Fruit fly (Drosophila melanogaster): Measurements from ENCODE around the gene Ublcp1.

The Ublcp1 gene

DNA sequence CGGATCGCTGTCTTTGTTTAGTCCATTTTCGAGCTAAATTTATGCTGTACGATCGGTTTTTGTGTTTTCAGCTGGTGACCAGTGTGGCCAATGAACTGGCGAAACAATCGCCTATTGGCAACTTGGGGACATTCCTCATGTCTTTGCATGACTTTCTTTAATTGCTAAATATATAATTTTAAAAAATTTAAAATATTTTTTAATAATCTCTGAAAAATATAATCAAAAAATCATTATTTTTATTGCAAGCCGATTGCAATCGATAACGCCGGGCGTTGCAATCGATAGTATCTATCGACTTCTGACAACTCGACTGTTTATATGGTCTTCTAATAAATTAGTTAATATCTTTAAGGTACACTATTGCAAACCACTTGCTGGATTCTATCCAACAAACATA, at the start of gene Ublcp1, which contains the start of gene sav:
Gene Ublcp1, plus strand, starts transcription at position 285 of the 400 bp plus-strand sequence.
Gene sav, minus strand, starts transcription at position 96 of the 400 bp plus-strand sequence.
- peak; percentile 20 for TF ChIP-seq noc (tag; optimal IDR thresholded peaks at IDR 0.05)

DNA sequence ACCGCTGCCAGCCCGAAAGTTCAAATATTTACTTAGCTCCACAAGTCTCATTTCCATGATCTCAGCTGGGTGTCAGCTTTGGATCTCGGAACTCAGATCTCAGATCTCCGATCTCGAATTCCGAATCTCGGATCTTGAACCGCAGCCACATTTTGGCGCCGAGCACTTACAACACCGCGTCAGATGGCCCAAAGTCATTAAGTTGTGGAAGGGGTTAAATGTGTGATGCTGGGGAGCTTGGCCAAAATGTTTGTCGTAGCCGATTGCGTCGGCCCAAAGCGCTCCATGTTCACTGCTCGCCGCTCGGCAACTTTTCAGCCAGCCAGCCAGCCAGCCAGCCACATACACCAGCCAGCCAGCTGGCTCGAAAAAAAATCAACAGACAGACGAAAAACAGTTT, 49.3 kb upstream of the Ublcp1 start, which contains the start of gene CG6688:
Gene CG6688, plus strand, starts transcription at position 396 of the 400 bp plus-strand sequence.
- no peak for TF ChIP-seq noc (tag; optimal IDR thresholded peaks at IDR 0.05)

DNA sequence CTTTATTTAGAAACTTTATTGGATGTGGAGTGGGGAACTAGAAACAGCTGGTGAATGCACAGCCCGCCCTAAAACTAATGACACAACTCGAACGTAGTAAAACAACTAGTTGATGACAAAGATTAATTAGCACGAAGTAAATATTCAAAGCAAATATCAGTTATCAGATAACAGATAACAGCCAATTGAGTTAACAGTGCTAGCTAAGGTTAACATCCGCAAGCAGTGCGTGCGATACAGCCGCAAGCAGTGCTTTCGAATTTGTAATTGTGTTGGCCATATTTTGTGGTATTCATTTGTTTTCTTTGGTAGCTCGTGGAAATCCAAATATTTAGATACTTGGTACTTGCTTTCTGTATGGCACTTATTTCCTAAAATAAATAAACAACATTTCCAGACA, 47.8 kb upstream of the Ublcp1 start:
- no peak for TF ChIP-seq noc (tag; optimal IDR thresholded peaks at IDR 0.05)

dm6 chr3R:23026652-23027427, 34.5 kb upstream of the Ublcp1 start, which contains the start of gene lmd:
TSS of gene lmd (minus strand) at chr3R:23026713.
- no peak for TF ChIP-seq noc (tag; optimal IDR thresholded peaks at IDR 0.05)

- TF ChIP-seq noc (tag; optimal IDR thresholded peaks at IDR 0.05): no peak
Observed at dm6 chr3R:23027428-23027813, 33.9 kb upstream of the Ublcp1 start.

DNA sequence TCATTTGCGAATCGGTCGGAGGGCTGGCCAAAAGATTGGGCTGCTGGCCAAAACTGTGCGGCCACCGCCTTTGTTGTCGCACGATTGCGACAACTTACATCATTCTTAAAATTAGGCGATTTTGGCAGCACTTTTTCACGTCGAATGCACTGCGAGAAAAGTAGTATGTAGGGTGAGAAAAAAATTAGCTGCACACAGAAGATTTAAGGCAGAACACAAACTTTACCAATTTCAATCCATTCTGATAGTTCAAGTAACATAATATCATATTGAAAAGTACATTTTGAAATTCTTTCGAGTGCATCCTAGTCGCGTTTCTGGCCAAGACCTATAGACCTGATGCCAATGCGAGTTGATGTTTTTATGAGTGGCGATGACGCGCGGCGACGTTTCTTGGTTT, 32.8 kb upstream of the Ublcp1 start:
- peak; percentile 13 for TF ChIP-seq noc (tag; optimal IDR thresholded peaks at IDR 0.05)

DNA sequence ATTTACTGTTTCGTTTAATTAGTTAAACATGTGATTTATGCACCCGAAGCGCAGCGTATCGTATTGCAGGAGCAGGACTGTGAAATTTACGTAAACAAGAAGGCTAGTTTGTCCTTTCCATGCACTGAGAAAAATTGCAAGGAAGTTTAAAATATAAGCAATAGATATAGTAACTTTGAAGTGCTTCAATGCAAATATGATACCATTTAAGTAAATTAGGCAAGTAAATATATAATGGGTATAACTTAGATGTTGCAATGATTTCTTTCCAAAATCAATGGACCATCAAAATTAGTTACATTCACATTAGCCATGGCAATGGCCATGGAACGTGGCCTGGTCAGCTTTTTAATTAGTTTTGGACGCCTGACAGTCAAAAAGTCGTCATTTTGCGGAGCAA, 30.4 kb upstream of the Ublcp1 start:
- no peak for TF ChIP-seq noc (tag; optimal IDR thresholded peaks at IDR 0.05)

DNA sequence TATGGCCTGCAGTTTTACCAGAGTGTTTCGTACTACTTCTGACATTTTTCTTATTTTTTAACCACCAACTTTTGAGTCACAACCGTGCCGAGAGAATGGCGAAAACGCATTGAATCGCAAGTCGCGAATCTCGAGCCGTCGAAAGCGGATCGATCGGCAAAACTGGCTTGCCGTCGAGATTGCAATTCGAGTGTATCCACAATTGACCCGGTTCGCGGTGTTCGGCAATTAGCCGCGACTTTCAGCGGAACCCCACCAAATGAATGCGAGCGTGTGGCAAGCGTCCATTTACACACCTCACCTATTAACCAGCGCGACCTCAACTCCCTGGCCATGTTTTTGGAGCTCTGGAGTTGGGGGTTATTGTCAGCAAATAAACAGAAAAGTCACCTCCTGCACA, 25.8 kb upstream of the Ublcp1 start, which contains the start of gene CG13833:
Gene CG13833, minus strand, starts transcription at position 101 of the 400 bp plus-strand sequence.
- TF ChIP-seq noc (tag; optimal IDR thresholded peaks at IDR 0.05): no peak

DNA sequence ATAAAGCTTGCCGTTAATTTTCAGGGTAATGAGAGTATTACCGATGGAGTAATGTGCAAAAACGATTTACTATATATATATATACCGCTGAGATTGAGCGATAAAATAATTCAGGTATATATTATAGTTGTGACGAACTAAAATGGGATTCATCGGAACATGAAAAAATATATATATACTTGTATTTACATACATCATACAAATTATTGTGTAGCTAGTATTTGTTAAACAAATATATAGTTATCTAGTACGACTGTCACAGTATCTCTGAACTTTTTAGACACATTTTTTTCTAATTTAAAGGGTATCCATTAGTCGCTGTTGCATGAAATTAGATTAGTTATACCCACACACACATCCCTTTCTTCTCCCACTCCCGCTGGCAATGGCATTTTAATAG, 25.0 kb upstream of the Ublcp1 start:
- no peak for TF ChIP-seq noc (tag; optimal IDR thresholded peaks at IDR 0.05)

DNA sequence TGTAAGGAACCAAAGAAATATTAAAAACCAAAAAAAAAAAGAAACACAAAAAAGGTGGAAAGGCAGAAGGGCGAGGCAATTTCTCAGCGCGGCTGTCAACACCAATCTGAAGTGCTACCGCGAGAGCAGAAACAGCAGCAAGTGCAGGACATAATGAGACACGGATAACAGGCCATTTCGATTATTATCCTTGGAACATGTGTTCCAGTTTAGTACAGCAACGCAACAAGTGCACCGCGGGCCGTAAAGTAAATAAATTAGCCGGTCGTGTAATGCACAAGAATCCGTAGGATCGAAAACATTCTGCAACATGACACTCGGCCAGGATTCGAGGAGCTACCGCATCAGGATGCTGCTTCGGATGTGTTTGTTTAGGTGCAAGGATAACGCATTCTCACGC, 23.2 kb upstream of the Ublcp1 start:
- no peak for TF ChIP-seq noc (tag; optimal IDR thresholded peaks at IDR 0.05)

DNA sequence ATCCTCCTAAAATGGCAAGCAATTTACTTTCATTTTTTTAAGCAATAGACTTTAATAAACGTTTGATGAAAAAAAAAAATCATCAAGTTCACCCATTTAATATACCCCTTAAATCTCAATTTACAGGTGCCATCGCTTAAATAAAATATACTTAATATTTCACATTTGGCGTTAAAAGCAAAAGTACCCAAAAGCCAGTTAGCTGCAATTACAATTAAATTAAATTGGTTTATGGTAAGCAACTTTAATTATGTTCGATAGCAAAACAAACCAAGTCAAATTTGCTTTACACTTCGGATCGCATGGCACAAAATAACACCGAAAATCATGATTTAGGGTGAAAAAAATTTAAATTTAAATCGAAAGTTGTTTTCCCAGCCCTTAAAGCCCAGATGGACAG, 19.4 kb upstream of the Ublcp1 start, which contains the start of gene CG13838:
Gene CG13838, plus strand, starts transcription at position 301 of the 400 bp plus-strand sequence.
- no peak for TF ChIP-seq noc (tag; optimal IDR thresholded peaks at IDR 0.05)

DNA sequence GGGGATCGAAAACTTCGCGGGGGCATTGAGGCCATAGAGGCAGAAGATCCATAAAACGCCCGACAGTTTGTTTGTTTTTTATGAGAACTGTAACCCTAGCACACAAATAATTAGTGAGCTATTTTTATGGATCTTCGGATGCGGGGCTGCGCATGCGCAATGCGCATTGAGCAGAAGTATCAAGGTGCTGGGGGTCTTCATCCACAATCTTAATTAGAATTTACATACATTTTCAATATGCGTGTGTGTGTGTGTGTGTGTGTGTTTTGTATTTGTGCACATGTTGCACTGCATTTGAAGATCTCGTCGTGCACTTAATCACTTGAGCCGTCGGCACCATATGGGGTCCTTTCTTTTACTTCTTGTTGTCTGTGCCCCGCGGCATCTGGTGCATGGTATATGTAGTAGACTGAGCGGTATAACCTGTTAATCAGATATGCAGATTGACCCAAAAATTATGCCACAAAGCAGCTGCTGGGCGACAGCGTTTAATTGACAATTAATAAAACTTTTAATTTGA, 18.5 kb upstream of the Ublcp1 start:
- no peak for TF ChIP-seq noc (tag; optimal IDR thresholded peaks at IDR 0.05)

DNA sequence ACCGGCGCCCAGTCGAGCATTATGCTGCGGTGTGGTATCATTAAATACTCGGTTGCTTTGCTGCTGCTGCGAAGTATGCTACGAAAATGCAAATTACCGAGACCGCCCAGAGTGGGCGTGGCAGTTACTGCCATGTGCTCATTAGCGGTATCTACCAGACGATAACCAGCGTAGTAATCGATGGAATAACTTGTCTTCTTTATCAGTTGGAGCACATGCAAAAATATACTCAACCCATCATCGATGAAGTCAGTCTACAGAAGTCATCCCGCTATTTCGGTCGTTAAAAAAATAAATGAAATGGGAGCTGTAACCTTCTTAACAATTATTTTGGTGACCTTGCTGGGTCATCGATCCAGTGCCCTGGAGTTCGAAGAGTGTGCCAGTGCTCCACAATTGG, 17.6 kb upstream of the Ublcp1 start, which contains the start of gene CG13837:
Gene CG13837, plus strand, starts transcription at position 301 of the 400 bp plus-strand sequence.
- TF ChIP-seq noc (tag; optimal IDR thresholded peaks at IDR 0.05): no peak

DNA sequence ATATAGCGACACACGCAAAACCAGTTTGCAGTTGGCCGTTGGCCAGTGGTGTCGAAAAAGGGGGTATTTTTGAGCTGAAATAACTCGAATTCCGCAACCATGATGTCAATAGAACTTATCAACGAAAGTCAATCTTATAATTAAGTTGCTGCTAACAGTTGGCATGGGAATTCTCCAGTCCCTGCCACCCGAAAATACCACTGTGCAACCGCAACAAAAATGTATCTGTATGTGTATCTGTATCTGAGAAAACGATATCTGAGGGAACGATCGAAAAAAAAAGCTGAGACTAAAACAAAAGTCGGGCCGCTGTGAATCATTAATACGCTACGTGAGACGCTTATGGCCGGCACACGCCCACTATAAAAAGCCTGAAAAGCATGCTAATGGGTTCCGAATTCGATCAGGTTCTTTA, 14.8 kb upstream of the Ublcp1 start:
- TF ChIP-seq noc (tag; optimal IDR thresholded peaks at IDR 0.05): peak; percentile 81

dm6 chr3R:23048089-23048689, 13.1 kb upstream of the Ublcp1 start, which contains the start of gene CG17121:
TSS of gene CG17121 (minus strand) at chr3R:23048214.
- TF ChIP-seq noc (tag; optimal IDR thresholded peaks at IDR 0.05): no peak

- TF ChIP-seq noc (tag; optimal IDR thresholded peaks at IDR 0.05): peak; percentile 43
Observed at dm6 chr3R:23048690-23049118, 12.6 kb upstream of the Ublcp1 start.

Data from whole organism, larva.